Worm (Caenorhabditis elegans): Measurements from ENCODE around the gene spig-3.

DNA sequence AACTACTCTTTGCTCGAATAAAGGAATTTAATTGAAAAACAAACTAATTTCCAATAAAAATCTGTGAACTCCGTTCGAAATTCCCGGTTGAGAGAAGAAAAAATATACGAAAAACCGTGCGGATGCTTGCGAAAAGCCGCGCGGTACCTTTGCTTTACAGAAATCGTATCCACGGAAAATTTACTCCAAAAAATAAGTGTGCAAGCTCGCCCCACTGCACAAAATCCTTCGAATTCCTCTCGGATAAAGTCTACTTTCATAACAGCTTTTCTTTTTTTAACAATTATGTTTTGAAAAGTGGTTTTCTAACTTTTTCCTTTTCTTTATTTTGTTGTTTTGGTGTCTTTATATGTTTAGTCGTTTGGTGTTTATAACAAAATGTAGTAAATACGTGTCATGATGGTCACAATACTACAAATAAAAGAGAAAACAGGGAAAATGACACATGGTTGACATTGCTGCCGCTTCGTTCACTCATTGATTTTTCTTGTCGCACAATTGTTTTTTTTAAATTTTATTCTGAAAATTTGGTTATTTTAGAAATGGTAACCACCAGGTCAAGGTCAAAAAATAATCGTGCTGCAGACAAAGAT is 47.9 kb upstream of the spig-3 start, which contains the start of gene cept-2:
- TF ChIP-seq ZK546.5 (tag; optimal IDR thresholded peaks at IDR 0.05) (no peak), nhr-25 (tag; optimal IDR thresholded peaks at IDR 0.05; ENCODE audit: borderline replicate concordance, insufficient read depth) (peak; percentile 15), aly-2 (tag; optimal IDR thresholded peaks at IDR 0.05) (no peak), nhr-237 (tag; optimal IDR thresholded peaks at IDR 0.05) (no peak), mxl-2 (GFP tag; conservative IDR thresholded peaks at IDR 0.05) (no peak), mes-2 (tag; optimal IDR thresholded peaks at IDR 0.05; ENCODE audit: poor library complexity, severe bottlenecking) (peak; percentile 99), ama-1 (optimal IDR thresholded peaks at IDR 0.05) (no peak), unc-62 (GFP tag; optimal IDR thresholded peaks at IDR 0.05 in 1 of 2) (no peak), unc-62 (tag; optimal IDR thresholded peaks at IDR 0.05) (no peak), nhr-28 (tag; optimal IDR thresholded peaks at IDR 0.05) (peak; percentile 88), lsy-2 (tag; optimal IDR thresholded peaks at IDR 0.05) (peak; percentile 73 to 95), daf-16 (GFP tag; optimal IDR thresholded peaks at IDR 0.05) (no peak), daf-16 (tag; optimal IDR thresholded peaks at IDR 0.05) (peak; percentile 69), F49E8.2 (tag; optimal IDR thresholded peaks at IDR 0.05; ENCODE audit: borderline replicate concordance) (peak; percentile 63), nhr-11 (tag; optimal IDR thresholded peaks at IDR 0.05) (peak; percentile 95), zag-1 (tag; optimal IDR thresholded peaks at IDR 0.05) (no peak)
